Worm (Caenorhabditis elegans) whole organism, L3 larva: ENCODE measurements around the gene mcm-3AP.

Experiments
- ZK546.5 ChIP-seq: sonication (generic microtip); optimal IDR thresholded peaks from 2 replicates; lab custom pipeline; 2017; ENCODE audit warnings: missing biosample characterization, missing genetic modification characterization
- ceh-28 ChIP-seq: fragments of 150-350 bp; optimal IDR thresholded peaks from 2 replicates; lab custom pipeline; 2014; ENCODE audit warnings: missing biosample characterization, missing genetic modification reagents, missing genetic modification characterization
- ceh-82 ChIP-seq: fragments of 150-350 bp; optimal IDR thresholded peaks from 2 replicates; lab custom pipeline; 2014; ENCODE audit warnings: missing biosample characterization, missing genetic modification characterization
- ceh-9 ChIP-seq: sonication (generic microtip); optimal IDR thresholded peaks from 2 replicates; lab custom pipeline; 2018; ENCODE audit warnings: missing biosample characterization, missing genetic modification characterization
- egl-27 ChIP-seq: sonication (generic microtip); optimal IDR thresholded peaks from 4 replicates; lab custom pipeline; 2017; ENCODE audit warnings: missing biosample characterization, missing genetic modification reagents, missing genetic modification characterization
- egl-5 ChIP-seq: fragments of 150-350 bp; optimal IDR thresholded peaks from 2 replicates; lab custom pipeline; 2017; ENCODE audit warnings: missing biosample characterization, missing genetic modification reagents, missing genetic modification characterization, inconsistent platforms
- elt-2 ChIP-seq: sonication (generic microtip); optimal IDR thresholded peaks from 2 replicates; lab custom pipeline; 2016; ENCODE audit warnings: missing genetic modification reagents, mild to moderate bottlenecking, missing genetic modification characterization, missing compliant biosample characterization
- eor-1 ChIP-seq, 2 experiments: fragments of 150-350 bp; optimal IDR thresholded peaks; 2 replicates each; lab custom pipeline; 2014 to 2018; ENCODE audit warnings: missing biosample characterization in 2 of 2, missing genetic modification characterization in 2 of 2
- fkh-10 ChIP-seq: sonication (generic microtip); optimal IDR thresholded peaks from 2 replicates; lab custom pipeline; 2017; ENCODE audit warnings: missing biosample characterization, missing genetic modification reagents, missing genetic modification characterization
- fkh-2 ChIP-seq: fragments of 150-350 bp; optimal IDR thresholded peaks from 2 replicates; lab custom pipeline; 2014; ENCODE audit warnings: missing biosample characterization, missing genetic modification reagents, missing genetic modification characterization
- hmg-11 ChIP-seq: sonication (generic microtip); optimal IDR thresholded peaks from 2 replicates; lab custom pipeline; 2016; ENCODE audit warnings: missing genetic modification characterization, missing compliant biosample characterization
- lin-15B ChIP-seq: fragments of 150-350 bp; optimal IDR thresholded peaks from 2 replicates; lab custom pipeline; 2014; ENCODE audit warnings: missing biosample characterization, missing genetic modification characterization
- lin-39 ChIP-seq: fragments of 150-350 bp; optimal IDR thresholded peaks from 2 replicates; lab custom pipeline; 2018; ENCODE audit warnings: missing biosample characterization, missing genetic modification reagents, missing genetic modification characterization
- lsy-12 ChIP-seq: sonication (generic microtip); optimal IDR thresholded peaks from 2 replicates; lab custom pipeline; 2016; ENCODE audit warnings: mild to moderate bottlenecking, missing genetic modification characterization, missing compliant biosample characterization
- mdl-1 ChIP-seq: fragments of 150-350 bp; optimal IDR thresholded peaks from 2 replicates; lab custom pipeline; 2014; ENCODE audit warnings: missing biosample characterization, missing genetic modification characterization
- nfya-1 ChIP-seq: sonication (generic microtip); optimal IDR thresholded peaks from 2 replicates; lab custom pipeline; 2017; ENCODE audit warnings: missing genetic modification characterization, mild to moderate bottlenecking, missing compliant biosample characterization, antibody characterized with exemption, moderate library complexity; ENCODE audit not compliant: insufficient read depth
- nhr-11 ChIP-seq: fragments of 150-350 bp; optimal IDR thresholded peaks from 2 replicates; lab custom pipeline; 2014; ENCODE audit warnings: missing biosample characterization, missing genetic modification characterization
- nhr-12 ChIP-seq: fragments of 150-350 bp; optimal IDR thresholded peaks from 2 replicates; lab custom pipeline; 2014; ENCODE audit warnings: missing biosample characterization, missing genetic modification characterization
- nhr-23 ChIP-seq: fragments of 150-350 bp; optimal IDR thresholded peaks from 2 replicates; lab custom pipeline; 2014; ENCODE audit warnings: missing biosample characterization, missing genetic modification reagents, missing genetic modification characterization
- nhr-25 ChIP-seq: sonication (generic microtip); optimal IDR thresholded peaks from 2 replicates; lab custom pipeline; 2017; ENCODE audit warnings: missing biosample characterization, missing genetic modification characterization
- nhr-43 ChIP-seq: sonication (generic microtip); optimal IDR thresholded peaks from 2 replicates; lab custom pipeline; 2016; ENCODE audit warnings: mild to moderate bottlenecking, missing genetic modification characterization, missing compliant biosample characterization; ENCODE audit not compliant: poor library complexity, severe bottlenecking
- nhr-67 ChIP-seq: fragments of 150-350 bp; optimal IDR thresholded peaks from 2 replicates; lab custom pipeline; 2014; ENCODE audit warnings: missing biosample characterization, missing genetic modification characterization
- nhr-77 ChIP-seq: fragments of 150-350 bp; optimal IDR thresholded peaks from 2 replicates; lab custom pipeline; 2014; ENCODE audit warnings: missing biosample characterization, missing genetic modification characterization
- pha-4 ChIP-seq: fragments of 150-350 bp; optimal IDR thresholded peaks from 2 replicates; lab custom pipeline; 2014; ENCODE audit warnings: missing biosample characterization, missing genetic modification reagents, missing genetic modification characterization
- pqm-1 ChIP-seq: fragments of 150-350 bp; optimal IDR thresholded peaks from 2 replicates; lab custom pipeline; 2017; ENCODE audit warnings: missing biosample characterization, missing genetic modification characterization, inconsistent platforms
- sea-2 ChIP-seq: fragments of 150-350 bp; sonication (generic microtip); optimal IDR thresholded peaks from 4 replicates; lab custom pipeline; 2014; ENCODE audit warnings: missing biosample characterization, missing genetic modification reagents, missing genetic modification characterization
- skn-1 ChIP-seq: fragments of 150-350 bp; optimal IDR thresholded peaks from 2 replicates; lab custom pipeline; 2014; ENCODE audit warnings: missing biosample characterization, missing genetic modification characterization
- snpc-4 ChIP-seq: fragments of 150-350 bp; optimal IDR thresholded peaks from 2 replicates; lab custom pipeline; 2014; ENCODE audit warnings: missing biosample characterization, missing genetic modification characterization
- unc-62 ChIP-seq: fragments of 150-350 bp; sonication (generic microtip); optimal IDR thresholded peaks from 4 replicates; lab custom pipeline; 2014; ENCODE audit warnings: missing biosample characterization, missing genetic modification reagents, missing genetic modification characterization
- zag-1 ChIP-seq: fragments of 150-350 bp; optimal IDR thresholded peaks from 2 replicates; lab custom pipeline; 2014; ENCODE audit warnings: missing biosample characterization, missing genetic modification characterization
- ztf-4 ChIP-seq: fragments of 150-350 bp; optimal IDR thresholded peaks from 2 replicates; lab custom pipeline; 2014; ENCODE audit warnings: missing biosample characterization, missing genetic modification characterization

mcm-3AP gene

DNA sequence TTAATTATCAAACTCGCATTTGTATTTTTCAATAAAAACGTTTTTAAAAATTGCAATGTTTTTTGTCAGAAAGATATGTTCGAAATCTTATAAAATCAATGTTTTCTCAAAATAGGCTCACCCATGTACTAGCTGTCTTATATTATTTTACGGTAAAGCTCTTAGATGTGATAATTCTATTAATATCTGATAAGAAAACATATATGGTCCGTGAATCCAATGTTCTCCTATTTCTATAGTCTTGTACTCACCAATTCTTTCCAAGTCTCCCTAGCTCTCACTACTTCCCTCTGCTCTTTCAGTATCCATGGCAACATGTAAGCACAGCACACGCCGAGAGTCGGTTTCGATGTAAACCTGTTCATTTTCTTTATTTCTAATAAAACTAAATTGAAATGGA, 14.7 kb upstream of the mcm-3AP start, which contains the start of gene bbs-2:
bbs-2 (plus strand) TSS at position 301 of the 400 bp plus-strand sequence.
- TF ChIP-seq lsy-12 (tag; lab: Kevin White, UChicago) (no peak), fkh-2 (no peak), elt-2 (tag; lab: Kevin White, UChicago) (no peak), ztf-4 (tag; lab: Kevin White, UChicago) (no peak), skn-1 (tag; lab: Kevin White, UChicago) (no peak)
- TF ChIP-seq, all 47 proteins: peak for 0

DNA sequence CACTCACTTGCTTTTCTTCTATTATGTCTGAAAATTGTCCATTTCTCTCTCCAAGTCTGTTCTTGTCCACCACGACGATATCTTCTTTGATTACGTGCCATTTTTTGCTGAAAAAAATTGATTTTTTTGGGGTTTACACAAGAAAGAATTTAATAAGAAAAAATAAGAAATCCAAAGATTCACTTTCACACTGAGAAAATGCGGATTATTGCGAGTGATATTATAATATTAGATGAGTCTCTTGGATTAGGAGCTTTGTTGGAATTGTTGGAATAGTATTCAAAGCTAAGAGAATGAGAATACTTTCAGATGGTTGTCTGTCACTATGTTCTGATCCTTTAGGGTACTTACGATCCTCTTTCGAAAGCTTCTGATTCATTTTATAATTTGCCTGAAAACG, 9.6 kb upstream of the mcm-3AP start, which contains the start of gene F20D12.7:
F20D12.7 (minus strand) TSS at position 101 of the 400 bp plus-strand sequence.
- no peak for TF ChIP-seq unc-62 (GFP tag; lab: Kevin White, UChicago)
- TF ChIP-seq ceh-9, result no peak
- TF ChIP-seq elt-2 (tag; lab: Kevin White, UChicago), result no peak
- no peak for TF ChIP-seq ztf-4 (tag; lab: Kevin White, UChicago)

DNA sequence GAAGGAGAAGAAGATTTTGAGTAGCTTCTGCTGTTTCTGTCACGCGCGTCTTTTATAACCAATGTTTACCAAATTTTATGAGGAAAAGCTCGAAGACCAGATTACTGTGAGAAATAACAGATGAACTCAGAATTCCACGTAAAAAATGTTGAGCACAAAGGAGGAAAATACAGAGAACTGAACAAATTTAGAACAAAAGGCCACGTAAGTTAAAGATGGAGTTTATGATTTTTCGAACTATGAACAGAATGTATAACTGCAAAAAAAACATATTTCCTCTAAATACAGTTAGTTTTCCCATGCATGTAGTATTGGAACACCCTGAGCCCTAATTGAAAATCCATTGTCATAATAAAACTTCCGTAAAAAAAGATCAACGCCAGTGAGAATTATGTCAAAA, 7.6 kb upstream of the mcm-3AP start, which contains the start of gene exc-9:
exc-9 (minus strand) TSS at position 101 of the 400 bp plus-strand sequence.
- no peak for TF ChIP-seq fkh-10
- no peak for TF ChIP-seq nhr-77 (tag; lab: Kevin White, UChicago)
- TF ChIP-seq pha-4 (tag; lab: Kevin White, UChicago), result no peak
- no peak for TF ChIP-seq sea-2 (GFP tag; lab: Kevin White, UChicago)
- TF ChIP-seq ZK546.5, result no peak
- TF ChIP-seq pqm-1 (tag; lab: Kevin White, UChicago), result no peak
- TF ChIP-seq ceh-28, result no peak
- no peak for TF ChIP-seq lin-15B
- TF ChIP-seq nhr-23 (tag; lab: Kevin White, UChicago), result no peak
- no peak for TF ChIP-seq nhr-12 (tag; lab: Kevin White, UChicago)
- no peak for TF ChIP-seq egl-5 (tag; lab: Kevin White, UChicago)
- TF ChIP-seq egl-27 (tag; lab: Kevin White, UChicago), result no peak
- TF ChIP-seq nhr-11 (tag; lab: Kevin White, UChicago), result no peak
- no peak for TF ChIP-seq skn-1 (tag; lab: Kevin White, UChicago)
- no peak for TF ChIP-seq hmg-11 (tag; lab: Kevin White, UChicago)
- no peak for TF ChIP-seq mdl-1 (tag; lab: Kevin White, UChicago)
- no peak for TF ChIP-seq nhr-67 (tag; lab: Kevin White, UChicago)
- TF ChIP-seq nhr-43 (tag; lab: Kevin White, UChicago), result no peak
- TF ChIP-seq lsy-12 (tag; lab: Kevin White, UChicago), result no peak

DNA sequence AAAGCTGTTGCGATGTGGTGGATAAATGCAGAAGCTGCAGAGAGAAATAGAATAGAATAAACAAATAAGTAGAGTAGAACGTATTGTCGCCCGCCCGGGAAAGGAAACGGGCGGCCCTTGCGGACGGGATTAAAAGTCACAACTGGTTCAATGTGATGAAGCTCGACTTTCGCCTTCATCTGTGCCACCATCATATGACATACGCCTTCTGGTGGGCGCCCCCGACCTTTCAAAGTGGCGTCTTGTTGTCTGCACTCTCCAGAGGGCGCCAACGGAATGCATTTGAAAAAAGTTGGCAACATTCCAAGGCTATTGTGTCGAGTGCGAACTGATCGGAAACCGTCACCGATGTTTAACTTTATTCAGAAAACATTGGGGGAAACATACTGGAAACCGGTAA, 5.2 kb upstream of the mcm-3AP start:
- TF ChIP-seq nhr-25 (tag; lab: Kevin White, UChicago) (peak; percentile 76), nfya-1 (tag; lab: Kevin White, UChicago) (peak; percentile 33), lin-39 (tag; lab: Kevin White, UChicago) (peak; percentile 19), nhr-23 (tag; lab: Kevin White, UChicago) (peak; percentile 9), ceh-82 (tag; lab: Kevin White, UChicago) (no peak), zag-1 (no peak), pqm-1 (tag; lab: Kevin White, UChicago) (no peak)

DNA sequence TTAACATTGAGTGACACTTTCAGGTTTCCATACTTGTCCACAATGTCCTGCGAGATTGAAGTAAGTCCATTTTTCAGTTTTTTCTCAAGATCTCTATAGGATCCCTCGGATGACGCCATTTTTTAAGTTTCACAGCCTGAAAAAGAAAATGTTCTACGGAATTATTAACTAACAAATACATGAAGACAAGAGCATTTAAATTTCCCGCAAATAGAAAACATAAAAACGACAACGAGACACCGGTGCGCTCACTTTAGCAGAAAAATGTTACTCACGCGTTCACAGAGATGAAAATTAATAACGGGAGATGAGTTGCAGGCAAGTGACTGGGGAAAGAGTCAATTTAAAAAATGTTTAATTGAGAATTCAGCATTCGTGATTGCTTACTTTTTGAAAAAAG, 2.0 kb upstream of the mcm-3AP start, which contains the start of gene czw-1:
czw-1 (minus strand) TSS at position 369 of the 400 bp plus-strand sequence.
- TF ChIP-seq pqm-1 (tag; lab: Kevin White, UChicago) (no peak), pha-4 (tag; lab: Kevin White, UChicago) (no peak), zag-1 (no peak), elt-2 (tag; lab: Kevin White, UChicago) (no peak), lsy-12 (tag; lab: Kevin White, UChicago) (no peak), eor-1 (tag; optimal IDR thresholded peaks at IDR 0.05; lab: Kevin White, UChicago) (no peak), nhr-25 (tag; lab: Kevin White, UChicago) (no peak)

DNA sequence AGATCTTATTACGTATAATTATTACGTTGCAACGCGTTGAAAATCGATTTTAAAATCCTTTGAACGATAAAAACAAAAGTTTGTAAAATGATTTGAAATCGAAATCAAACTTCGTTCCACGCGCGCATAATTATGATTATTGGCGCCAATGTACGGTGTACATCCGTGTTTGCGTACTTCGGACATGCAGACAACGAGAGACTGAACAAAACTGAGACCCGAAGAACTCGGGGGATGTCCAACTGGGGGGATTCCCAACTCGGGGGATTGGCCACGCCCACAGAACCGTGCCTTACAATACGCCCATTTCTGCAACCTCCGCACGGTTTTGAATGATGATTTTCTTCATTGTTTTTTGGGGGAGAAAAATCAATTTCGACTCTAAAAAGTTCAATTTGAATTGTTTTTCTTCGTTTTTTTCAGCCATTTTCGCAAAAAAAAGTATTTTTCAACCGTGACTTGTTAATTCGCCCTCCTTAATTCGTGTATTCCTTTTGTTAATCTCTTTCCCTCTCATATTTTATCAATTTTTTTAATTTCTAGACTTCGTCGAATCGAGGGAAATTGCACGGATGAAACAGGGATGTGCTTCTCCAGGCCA, 1.5 kb upstream of the mcm-3AP start, which contains the start of gene F20D12.12:
F20D12.12 (plus strand) TSS at position 542 of the 601 bp plus-strand sequence.
- TF ChIP-seq lsy-12 (tag; lab: Kevin White, UChicago) (peak; percentile 57), nfya-1 (tag; lab: Kevin White, UChicago) (peak; percentile 85), hmg-11 (tag; lab: Kevin White, UChicago) (peak; percentile 56), lin-39 (tag; lab: Kevin White, UChicago) (peak; percentile 66), pha-4 (tag; lab: Kevin White, UChicago) (peak; percentile 66), elt-2 (tag; lab: Kevin White, UChicago) (peak; percentile 52), snpc-4 (peak; percentile 19), nhr-23 (tag; lab: Kevin White, UChicago) (peak; percentile 67), nhr-43 (tag; lab: Kevin White, UChicago) (peak; percentile 7), lin-15B (peak; percentile 69)
